Fruit fly (Drosophila melanogaster): ENCODE results near the gene dpr16.

Gene dpr16

DNA sequence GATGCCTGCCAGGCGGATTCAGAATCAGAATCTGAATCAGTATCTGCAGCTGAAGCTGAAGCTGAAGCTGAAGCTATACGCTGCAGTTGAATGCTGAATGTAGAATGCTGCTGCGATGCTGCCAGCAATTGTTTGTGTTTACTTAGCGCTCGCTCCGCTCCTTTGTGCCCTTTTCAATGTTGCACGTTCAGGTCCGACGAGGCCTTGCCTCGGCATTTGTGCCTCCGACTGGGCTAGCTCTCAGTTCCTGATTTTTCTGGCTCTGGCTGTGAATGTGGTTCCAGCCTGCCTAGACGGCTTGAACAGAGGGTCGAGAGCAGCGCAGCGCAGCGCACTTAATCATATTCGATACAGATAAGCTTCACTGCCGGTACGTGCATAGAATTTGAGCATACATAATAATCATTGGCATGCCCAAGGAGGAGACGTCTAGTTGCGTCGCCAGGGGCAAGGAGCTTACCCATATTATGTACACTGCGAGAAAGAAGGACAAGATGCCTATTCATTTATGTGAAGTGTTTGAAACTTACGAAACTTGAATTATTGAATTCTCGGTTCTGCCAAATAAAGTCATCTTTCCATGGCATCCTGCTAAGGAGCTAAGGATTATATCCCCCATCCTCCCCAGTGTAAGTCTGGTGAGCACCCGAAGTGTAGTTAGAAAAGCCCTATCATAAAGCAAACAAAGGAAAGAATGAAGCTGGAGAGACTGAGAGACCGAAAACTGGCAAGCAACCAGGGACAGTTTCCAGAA lies 30.1 kb upstream of the dpr16 start (continued):
- TF ChIP-seq CG17385 (GFP tag; optimal IDR thresholded peaks at IDR 0.05) (peak; percentile 3), Elba2 (GFP tag; optimal IDR thresholded peaks at IDR 0.05) (no peak), CG31441 (GFP tag; IDR thresholded peaks at IDR 0.05) (0 out of 2 replicates have a peak, but pooled peaks have one; percentile 22), D19A (tag; optimal IDR thresholded peaks at IDR 0.05) (peak; percentile 4), NC2β (GFP tag; optimal IDR thresholded peaks at IDR 0.05) (no peak), phol (tag; optimal IDR thresholded peaks at IDR 0.05) (peak; percentile 29), fd64A (GFP tag; optimal IDR thresholded peaks at IDR 0.05) (no peak), Blimp-1 (GFP tag; optimal IDR thresholded peaks at IDR 0.05) (peak; percentile 5), eve (GFP tag; optimal IDR thresholded peaks at IDR 0.05) (peak in 1 of 2 experiments; percentile 20), Fer1 (GFP tag; optimal IDR thresholded peaks at IDR 0.05) (peak; percentile 40), CG2129 (GFP tag; IDR thresholded peaks at IDR 0.05; ENCODE audit: partially characterized antibody) (no peak), croc (GFP tag; conservative IDR thresholded peaks at IDR 0.05) (peak; percentile 40; the same call in 1 of the 3 replicates), CG18619 (GFP tag; optimal IDR thresholded peaks at IDR 0.05) (peak; percentile 10), h (optimal IDR thresholded peaks at IDR 0.05) (no peak), vvl (GFP tag; IDR thresholded peaks at IDR 0.05) (0 out of 2 replicates have a peak, but pooled peaks have one; percentile 43), chn (GFP tag; optimal IDR thresholded peaks at IDR 0.05) (peak; percentile 19), kah (GFP tag; optimal IDR thresholded peaks at IDR 0.05) (no peak), CoRest (tag; optimal IDR thresholded peaks at IDR 0.05) (peak; percentile 41), tup (GFP tag; optimal IDR thresholded peaks at IDR 0.05) (no peak), ara (GFP tag; IDR thresholded peaks at IDR 0.05) (0 out of 2 replicates have a peak, but pooled peaks have one; percentile 9), CG11504 (tag; optimal IDR thresholded peaks at IDR 0.05) (peak; percentile 45), CG1603 (tag; optimal IDR thresholded peaks at IDR 0.05) (peak; percentile 47), CG10979 (tag; optimal IDR thresholded peaks at IDR 0.05) (peak; percentile 50), pan (optimal IDR thresholded peaks at IDR 0.05) (no peak), pan (GFP tag; optimal IDR thresholded peaks at IDR 0.05 in 1 of 2, IDR thresholded peaks at IDR 0.05 in 1 of 2) (peak in 1 of 2 experiments; percentile 4), CG14965 (GFP tag; optimal IDR thresholded peaks at IDR 0.05; ENCODE audit: borderline replicate concordance) (no peak), jigr1 (GFP tag; IDR thresholded peaks at IDR 0.05) (no peak), tll (GFP tag; optimal IDR thresholded peaks at IDR 0.05) (peak in 1 of 2 experiments; percentile 47), schlank (tag; optimal IDR thresholded peaks at IDR 0.05) (no peak), Dek (tag; optimal IDR thresholded peaks at IDR 0.05) (peak; percentile 21), CG4360 (GFP tag; IDR thresholded peaks at IDR 0.05) (no peak), Xbp1 (GFP tag; optimal IDR thresholded peaks at IDR 0.05) (peak; percentile 2), HmgD (GFP tag; optimal IDR thresholded peaks at IDR 0.05) (no peak), Six4 (GFP tag; optimal IDR thresholded peaks at IDR 0.05) (peak; percentile 24), CG8924 (tag; optimal IDR thresholded peaks at IDR 0.05) (peak; percentile 17), zf30C (GFP tag; optimal IDR thresholded peaks at IDR 0.05) (peak; percentile 49), CG6175 (GFP tag; IDR thresholded peaks at IDR 0.05) (no peak), CG7839 (tag; optimal IDR thresholded peaks at IDR 0.05) (peak; percentile 35), Antp (GFP tag; optimal IDR thresholded peaks at IDR 0.05) (peak; percentile 50), Oli (tag; optimal IDR thresholded peaks at IDR 0.05) (peak; percentile 18), CG10209 (GFP tag; optimal IDR thresholded peaks at IDR 0.05) (peak; percentile 7), chif (GFP tag; optimal IDR thresholded peaks at IDR 0.05) (peak in 1 of 2 experiments; percentile 27), CG17328 (GFP tag; IDR thresholded peaks at IDR 0.05) (no peak), CG6254 (GFP tag; optimal IDR thresholded peaks at IDR 0.05) (no peak), CG12769 (tag; optimal IDR thresholded peaks at IDR 0.05) (peak; percentile 28), ATbp (GFP tag; optimal IDR thresholded peaks at IDR 0.05) (no peak), CG4424 (GFP tag; optimal IDR thresholded peaks at IDR 0.05) (peak; percentile 35), CG13894 (tag; optimal IDR thresholded peaks at IDR 0.05) (peak; percentile 19)

Measured in whole organism, embryonic.